Fruit fly (Drosophila melanogaster) Kc167 (cell line): Measurements from ENCODE around the gene CG5577.
"Not testable (repeated sequence)": the region's sequence is repeated elsewhere in the genome, so short reads cannot be mapped to it uniquely, and the experiment has no call there.

ENCODE experiments used
- Myc ChIP-seq: fragments of >200 bp; optimal IDR thresholded peaks from 2 replicates; lab custom pipeline; 2017; ENCODE audit warnings: missing external identifiers
- Sin3A ChIP-seq: fragments of >200 bp; optimal IDR thresholded peaks from 2 replicates; lab custom pipeline; 2018; ENCODE audit warnings: missing external identifiers
- h ChIP-seq: fragments of >200 bp; optimal IDR thresholded peaks from 3 replicates; lab custom pipeline; 2018; ENCODE audit warnings: missing external identifiers
- insv ChIP-seq: fragments of >200 bp; optimal IDR thresholded peaks from 3 replicates; lab custom pipeline; 2018; ENCODE audit warnings: missing external identifiers
- psq ChIP-seq: fragments of >200 bp; optimal IDR thresholded peaks from 2 replicates; lab custom pipeline; 2017; ENCODE audit warnings: missing external identifiers
- ttk ChIP-seq: sonication (Bioruptor generic); optimal IDR thresholded peaks from 2 replicates; lab custom pipeline; 2017; ENCODE audit warnings: missing external identifiers

The CG5577 gene

DNA sequence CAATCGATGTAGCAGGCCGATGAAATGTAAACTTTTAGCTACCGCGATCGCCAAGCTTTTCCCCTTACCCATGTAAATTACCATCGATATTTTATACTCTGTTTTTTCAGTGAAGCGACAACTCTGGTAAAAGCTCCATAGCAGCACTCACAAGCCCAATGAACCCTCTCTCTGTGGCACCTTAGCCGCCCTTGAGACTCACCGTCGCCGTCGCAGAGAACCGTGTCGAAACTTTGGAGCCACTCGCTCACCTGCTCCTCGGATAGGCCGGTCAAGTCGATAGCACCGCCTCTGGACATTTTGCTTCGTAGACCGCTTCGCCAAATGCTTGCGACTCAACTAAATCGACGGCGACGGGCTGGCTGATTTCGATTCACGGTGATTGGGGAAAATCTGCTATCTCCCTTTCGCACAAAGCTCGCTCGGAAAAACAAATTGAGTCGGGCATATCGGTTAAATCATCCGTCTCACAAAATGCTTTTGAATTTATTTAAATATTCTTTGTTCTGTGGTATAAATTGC, at the start of gene CG5577:
Gene CG5577 (minus strand): TSS at position 343 of the 522 bp plus-strand sequence.
- TF ChIP-seq insv (lab: Kevin White, UChicago) = no peak
- TF ChIP-seq ttk (lab: Kevin White, UChicago) = no peak
- TF ChIP-seq h = no peak
- TF ChIP-seq psq (lab: Kevin White, UChicago) = no peak
- no peak for TF ChIP-seq Myc (lab: Kevin White, UChicago)
- TF ChIP-seq Sin3A = no peak

- no peak for TF ChIP-seq Myc (lab: Kevin White, UChicago)
- TF ChIP-seq Sin3A = no peak
- TF ChIP-seq ttk (lab: Kevin White, UChicago) = no peak
- no peak for TF ChIP-seq h
- TF ChIP-seq insv (lab: Kevin White, UChicago) = no peak
- no peak for TF ChIP-seq psq (lab: Kevin White, UChicago)
These were observed 46.2 kb upstream of the CG5577 start, which contains the start of gene CG7402 for dm6 chr3L:17887393-17887792. Gene CG7402, plus strand, starts transcription at chr3L:17887705.

dm6 chr3L:17886545-17886944, 45.3 kb upstream of the CG5577 start, which contains the start of gene CG16775:
Gene CG16775, minus strand, starts transcription at chr3L:17886645.
- no peak for TF ChIP-seq insv (lab: Kevin White, UChicago)
- no peak for TF ChIP-seq ttk (lab: Kevin White, UChicago)
- no peak for TF ChIP-seq Sin3A
- no peak for TF ChIP-seq Myc (lab: Kevin White, UChicago)
- TF ChIP-seq psq (lab: Kevin White, UChicago) = no peak
- no peak for TF ChIP-seq h

DNA sequence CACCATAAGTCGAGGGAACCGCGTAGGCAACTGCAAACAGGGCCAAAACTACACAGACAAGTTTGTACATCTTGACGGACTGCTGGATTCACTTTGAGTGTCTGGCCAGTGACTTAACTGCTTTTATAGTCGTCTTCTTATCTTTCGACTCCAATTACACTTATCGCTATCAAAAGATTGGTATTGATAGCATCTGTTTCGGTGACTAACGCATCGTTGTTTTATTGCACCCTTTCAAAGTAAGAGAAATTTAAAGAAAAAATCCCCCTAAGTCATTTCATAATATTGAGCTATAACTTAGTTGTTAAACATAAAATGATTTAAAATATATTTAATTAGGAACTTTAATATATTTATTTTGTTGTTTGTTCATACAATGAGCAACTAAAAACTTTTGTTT, 43.0 kb upstream of the CG5577 start, which contains the start of gene CG5506:
Gene CG5506 (minus strand): TSS at position 101 of the 400 bp plus-strand sequence.
- TF ChIP-seq insv (lab: Kevin White, UChicago) (no peak), h (no peak), psq (lab: Kevin White, UChicago) (no peak), Sin3A (no peak), Myc (lab: Kevin White, UChicago) (no peak), ttk (lab: Kevin White, UChicago) (no peak)

DNA sequence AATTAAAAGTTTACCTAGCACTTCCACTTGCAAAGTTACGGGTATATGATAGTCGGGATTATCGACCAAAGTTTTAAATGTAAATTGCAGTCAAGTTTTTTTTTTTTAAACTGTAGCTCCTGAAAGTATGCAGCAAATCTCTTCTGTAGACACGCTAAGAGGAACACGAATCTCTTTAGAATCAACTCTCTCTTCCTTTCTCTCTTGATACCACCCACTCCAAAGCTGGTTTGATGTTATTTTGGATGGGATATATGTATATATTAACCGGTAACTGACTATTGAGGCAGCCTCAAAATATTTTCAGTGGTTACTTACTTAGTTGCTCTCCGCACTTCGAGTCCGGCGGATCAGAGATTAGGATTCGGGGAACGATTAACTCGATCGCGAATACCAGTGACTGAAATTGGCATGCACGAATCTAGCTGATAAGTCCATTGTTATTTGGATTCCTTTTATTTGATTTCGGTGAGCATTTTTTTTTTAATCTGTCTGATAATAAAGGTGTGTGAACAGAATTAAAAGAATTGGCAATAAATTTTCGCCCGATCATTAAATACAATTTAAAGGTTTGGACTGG, 37.6 kb upstream of the CG5577 start, which contains the start of gene CG7408:
Gene CG7408 (plus strand): TSS at position 316 of the 580 bp plus-strand sequence.
- TF ChIP-seq ttk (lab: Kevin White, UChicago) (no peak), Sin3A (no peak), Myc (lab: Kevin White, UChicago) (no peak), h (no peak), insv (lab: Kevin White, UChicago) (no peak), psq (lab: Kevin White, UChicago) (no peak)

- TF ChIP-seq h; psq (lab: Kevin White, UChicago); Sin3A: not testable (repeated sequence)
These were observed 16.9 kb upstream of the CG5577 start, which contains the start of gene CG34002 for dm6 chr3L:17858174-17858573. Gene CG34002, plus strand, starts transcription at chr3L:17858474.

DNA sequence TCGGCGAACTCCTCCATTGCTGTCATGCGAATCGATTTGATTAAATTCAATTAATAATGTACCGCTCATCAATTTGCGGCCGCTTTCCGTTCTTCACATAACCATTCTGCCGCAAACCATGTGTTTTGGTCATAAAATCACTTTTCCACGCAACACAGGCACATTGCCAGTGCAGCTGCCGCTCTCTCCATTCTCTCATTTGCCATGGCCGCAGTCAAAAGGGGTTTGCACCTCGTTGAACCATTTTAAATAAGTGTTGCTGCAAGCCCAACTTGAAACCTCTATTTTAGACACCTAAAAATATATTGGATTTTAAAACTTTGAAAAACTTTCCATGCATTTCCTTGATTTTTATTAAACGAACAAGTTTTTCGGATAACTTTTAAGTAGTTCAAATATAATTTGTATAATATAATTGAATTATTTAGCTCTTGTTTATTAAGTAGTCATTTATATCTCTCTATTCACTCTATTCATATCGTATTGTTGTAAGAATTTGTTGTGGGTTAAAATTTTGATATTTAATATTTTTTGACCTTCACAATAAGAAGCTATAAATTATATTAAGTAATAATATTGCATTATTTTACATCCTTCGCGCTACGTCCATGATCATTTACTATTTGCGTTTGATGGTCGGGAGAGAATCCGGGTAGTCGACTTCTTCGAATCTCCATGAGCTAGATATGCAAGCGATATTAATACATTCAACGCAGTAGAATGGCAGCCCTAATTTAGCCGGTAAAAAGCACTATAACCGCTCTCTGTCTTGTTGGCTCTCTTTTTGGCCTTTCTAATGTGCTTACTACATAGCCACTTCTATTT, 15.6 kb upstream of the CG5577 start, which contains the start of gene CG5535:
Gene CG5535 (minus strand): TSS at position 140 of the 825 bp plus-strand sequence.
- TF ChIP-seq h (no peak), Sin3A (no peak), psq (lab: Kevin White, UChicago) (no peak), ttk (lab: Kevin White, UChicago) (no peak), Myc (lab: Kevin White, UChicago) (no peak)

DNA sequence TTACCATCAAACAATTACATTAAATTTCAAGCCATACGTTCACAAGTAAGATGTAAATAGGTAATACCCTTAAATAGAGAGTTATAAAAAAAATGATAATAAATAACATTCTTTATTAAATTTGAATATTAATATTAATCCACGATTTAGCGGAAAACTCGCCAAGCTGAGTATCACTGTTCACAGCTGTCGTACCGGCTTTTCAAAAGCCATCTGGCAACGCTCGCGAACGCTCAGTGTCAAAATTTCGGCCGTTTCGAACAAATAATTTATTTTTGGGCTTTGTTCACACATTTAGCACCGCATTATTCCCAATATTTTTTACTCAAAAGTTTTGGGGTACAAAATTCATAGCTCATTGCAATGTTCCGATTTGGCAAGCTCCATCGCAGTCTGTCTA, 8.3 kb upstream of the CG5577 start, which contains the start of gene TrpRS-m:
Gene TrpRS-m (plus strand): TSS at position 211 of the 400 bp plus-strand sequence.
- TF ChIP-seq ttk (lab: Kevin White, UChicago) = no peak
- TF ChIP-seq h = no peak
- TF ChIP-seq Sin3A = no peak

DNA sequence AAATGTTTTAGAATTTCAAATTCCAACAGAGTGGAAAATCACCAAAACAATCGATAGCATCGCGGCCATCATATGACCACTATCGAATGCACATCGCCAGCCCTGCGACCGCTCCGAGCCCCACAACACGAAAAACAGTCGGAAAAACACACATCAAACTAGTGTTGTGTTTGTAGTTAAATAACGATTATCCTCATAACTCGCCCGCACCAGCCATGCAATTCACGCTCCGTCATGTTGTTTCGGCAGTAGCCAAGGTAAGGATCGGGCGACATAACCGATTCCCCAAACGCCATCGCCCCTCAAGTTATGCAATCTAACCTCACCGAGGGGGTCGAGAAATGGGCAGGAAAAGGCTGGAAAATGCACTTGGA, 5.7 kb upstream of the CG5577 start:
- no peak for TF ChIP-seq insv (lab: Kevin White, UChicago)
- TF ChIP-seq h = no peak
- no peak for TF ChIP-seq Sin3A
- no peak for TF ChIP-seq ttk (lab: Kevin White, UChicago)
- no peak for TF ChIP-seq Myc (lab: Kevin White, UChicago)
- no peak for TF ChIP-seq psq (lab: Kevin White, UChicago)

DNA sequence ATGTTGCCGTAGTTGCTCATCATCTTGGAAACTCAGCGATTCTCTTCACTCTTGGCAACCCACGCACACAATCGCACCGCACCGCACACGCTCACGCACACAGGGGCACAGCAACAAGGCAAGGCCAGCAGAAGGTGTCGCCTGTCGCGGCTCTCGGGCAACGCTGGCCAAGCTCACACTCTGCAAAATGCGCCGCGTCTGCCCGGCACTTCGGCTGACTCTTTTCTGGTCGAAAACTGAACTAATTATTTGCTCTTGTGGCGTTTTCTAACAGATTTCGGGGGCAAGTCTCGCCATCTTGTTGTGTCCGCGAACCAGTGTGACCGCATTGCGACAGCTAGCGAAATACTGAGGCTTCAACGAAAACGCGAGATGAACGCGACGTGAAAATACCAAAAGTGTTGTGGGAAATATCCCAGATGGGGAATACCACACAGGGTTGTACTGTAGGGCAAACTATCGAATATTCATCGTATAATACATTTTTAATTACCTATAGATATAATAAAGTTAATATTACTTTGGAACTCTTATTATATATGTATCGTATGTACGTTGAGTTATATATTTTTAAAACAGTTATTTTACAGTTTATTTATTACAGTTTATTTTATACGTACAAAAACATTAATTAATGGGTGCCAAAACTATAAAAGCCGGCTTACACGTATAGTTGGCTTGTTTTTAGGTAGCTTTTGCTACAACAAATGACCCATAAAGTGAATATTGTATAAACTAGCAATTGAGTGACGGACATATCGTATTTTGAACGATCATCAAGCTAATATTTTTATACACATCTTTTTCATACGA, 5.1 kb upstream of the CG5577 start, which contains the start of the genes MED19 and CG7430:
Gene MED19 (minus strand): TSS at position 333 of the 813 bp plus-strand sequence.
Gene CG7430 (plus strand): TSS at position 748 of the 813 bp plus-strand sequence.
- TF ChIP-seq Myc (lab: Kevin White, UChicago) (no peak), psq (lab: Kevin White, UChicago) (no peak), insv (lab: Kevin White, UChicago) (no peak), h (no peak), Sin3A (no peak), ttk (lab: Kevin White, UChicago) (no peak)
